Worm (Caenorhabditis elegans) whole organism, midembryonic: ENCODE results near the gene K03A1.4.

Experiments
- T22C8.4 ChIP-seq: fragments of 200-800 bp; sonication (Bioruptor generic); IDR thresholded peaks from 2 replicates; pipeline ENCODE4 v1.3.6; 2022; ENCODE audit warnings: missing genetic modification characterization, missing compliant biosample characterization
- cog-1 ChIP-seq: sonication (generic microtip); optimal IDR thresholded peaks from 2 replicates; lab custom pipeline; 2016; ENCODE audit warnings: missing genetic modification characterization, missing compliant biosample characterization
- flt-1 ChIP-seq: fragments of 200-800 bp; sonication (Bioruptor generic); IDR thresholded peaks from 2 replicates; pipeline ENCODE4 v1.3.6; 2022; ENCODE audit warnings: missing genetic modification characterization, missing compliant biosample characterization
- klf-2 ChIP-seq: fragments of 200-800 bp; sonication (Bioruptor generic); conservative IDR thresholded peaks from 2 replicates; pipeline ENCODE4 v1.3.6; 2022; ENCODE audit warnings: missing genetic modification reagents, missing genetic modification characterization, missing compliant biosample characterization
- med-1 ChIP-seq: sonication (generic microtip); optimal IDR thresholded peaks from 2 replicates; lab custom pipeline; 2017; ENCODE audit warnings: missing genetic modification characterization, mild to moderate bottlenecking, missing compliant biosample characterization, antibody characterized with exemption, missing genetic modification reagents; ENCODE audit not compliant: insufficient read depth
- ref-1 ChIP-seq: fragments of 200-800 bp; sonication (Bioruptor generic); conservative IDR thresholded peaks from 2 replicates; pipeline ENCODE4 v1.3.6; 2022; ENCODE audit warnings: missing genetic modification reagents, missing genetic modification characterization, missing compliant biosample characterization
- tab-1 ChIP-seq: fragments of 200-800 bp; sonication (Bioruptor generic); IDR thresholded peaks from 2 replicates; pipeline ENCODE4 v1.3.6; 2022; ENCODE audit warnings: missing genetic modification characterization, missing compliant biosample characterization
- ztf-23 ChIP-seq: fragments of 200-800 bp; sonication (Bioruptor generic); IDR thresholded peaks from 2 replicates; pipeline ENCODE4 v1.3.6; 2022; ENCODE audit warnings: missing genetic modification reagents, missing genetic modification characterization, missing compliant biosample characterization
- ztf-29 ChIP-seq: fragments of 200-800 bp; sonication (Bioruptor generic); IDR thresholded peaks from 2 replicates; pipeline ENCODE4 v1.3.6; 2022; ENCODE audit warnings: missing genetic modification reagents, missing genetic modification characterization, missing compliant biosample characterization

DNA sequence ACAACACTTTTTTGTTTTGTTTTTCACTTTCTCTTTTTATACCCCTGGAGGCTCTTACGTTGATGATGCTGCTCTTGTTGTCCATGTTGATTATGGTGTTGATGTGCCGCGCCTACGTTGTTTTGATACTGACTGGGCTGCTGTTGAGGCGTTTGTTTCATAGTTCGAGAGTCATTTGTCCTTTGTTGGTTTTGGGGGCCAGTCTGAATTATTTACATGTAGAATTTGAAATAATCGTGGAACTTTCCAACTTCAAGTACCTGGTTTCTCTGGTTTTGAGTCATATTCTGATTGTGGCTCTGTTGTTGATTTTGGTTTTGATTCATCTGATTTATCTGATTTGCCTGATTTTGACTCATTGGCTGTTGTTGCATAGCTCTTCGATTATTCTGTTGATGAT, 20.5 kb downstream of the K03A1.4 start:
- TF ChIP-seq med-1 (GFP tag; lab: Kevin White, UChicago) (no peak), flt-1 (GFP tag; lab: Robert Waterston, UW) (no peak), klf-2 (GFP tag; lab: Robert Waterston, UW) (no peak), ztf-29 (no peak), cog-1 (tag; lab: Kevin White, UChicago) (no peak), T22C8.4 (no peak), tab-1 (GFP tag; lab: Robert Waterston, UW) (no peak), ref-1 (GFP tag; lab: Robert Waterston, UW) (no peak), ztf-23 (GFP tag; lab: Robert Waterston, UW) (no peak)
